Worm (Caenorhabditis elegans) whole organism, midembryonic: ENCODE data around the gene haf-8.

Source experiments
- T22C8.4 ChIP-seq: fragments of 200-800 bp; sonication (Bioruptor generic); IDR thresholded peaks from 2 replicates; pipeline ENCODE4 v1.3.6; 2022; ENCODE audit warnings: missing genetic modification characterization, missing compliant biosample characterization
- cog-1 ChIP-seq: sonication (generic microtip); optimal IDR thresholded peaks from 2 replicates; lab custom pipeline; 2016; ENCODE audit warnings: missing genetic modification characterization, missing compliant biosample characterization
- flt-1 ChIP-seq: fragments of 200-800 bp; sonication (Bioruptor generic); IDR thresholded peaks from 2 replicates; pipeline ENCODE4 v1.3.6; 2022; ENCODE audit warnings: missing genetic modification characterization, missing compliant biosample characterization
- klf-2 ChIP-seq: fragments of 200-800 bp; sonication (Bioruptor generic); conservative IDR thresholded peaks from 2 replicates; pipeline ENCODE4 v1.3.6; 2022; ENCODE audit warnings: missing genetic modification reagents, missing genetic modification characterization, missing compliant biosample characterization
- med-1 ChIP-seq: sonication (generic microtip); optimal IDR thresholded peaks from 2 replicates; lab custom pipeline; 2017; ENCODE audit warnings: missing genetic modification characterization, mild to moderate bottlenecking, missing compliant biosample characterization, antibody characterized with exemption, missing genetic modification reagents; ENCODE audit not compliant: insufficient read depth
- ref-1 ChIP-seq: fragments of 200-800 bp; sonication (Bioruptor generic); conservative IDR thresholded peaks from 2 replicates; pipeline ENCODE4 v1.3.6; 2022; ENCODE audit warnings: missing genetic modification reagents, missing genetic modification characterization, missing compliant biosample characterization
- tab-1 ChIP-seq: fragments of 200-800 bp; sonication (Bioruptor generic); IDR thresholded peaks from 2 replicates; pipeline ENCODE4 v1.3.6; 2022; ENCODE audit warnings: missing genetic modification characterization, missing compliant biosample characterization
- ztf-23 ChIP-seq: fragments of 200-800 bp; sonication (Bioruptor generic); IDR thresholded peaks from 2 replicates; pipeline ENCODE4 v1.3.6; 2022; ENCODE audit warnings: missing genetic modification reagents, missing genetic modification characterization, missing compliant biosample characterization
- ztf-29 ChIP-seq: fragments of 200-800 bp; sonication (Bioruptor generic); IDR thresholded peaks from 2 replicates; pipeline ENCODE4 v1.3.6; 2022; ENCODE audit warnings: missing genetic modification reagents, missing genetic modification characterization, missing compliant biosample characterization

DNA sequence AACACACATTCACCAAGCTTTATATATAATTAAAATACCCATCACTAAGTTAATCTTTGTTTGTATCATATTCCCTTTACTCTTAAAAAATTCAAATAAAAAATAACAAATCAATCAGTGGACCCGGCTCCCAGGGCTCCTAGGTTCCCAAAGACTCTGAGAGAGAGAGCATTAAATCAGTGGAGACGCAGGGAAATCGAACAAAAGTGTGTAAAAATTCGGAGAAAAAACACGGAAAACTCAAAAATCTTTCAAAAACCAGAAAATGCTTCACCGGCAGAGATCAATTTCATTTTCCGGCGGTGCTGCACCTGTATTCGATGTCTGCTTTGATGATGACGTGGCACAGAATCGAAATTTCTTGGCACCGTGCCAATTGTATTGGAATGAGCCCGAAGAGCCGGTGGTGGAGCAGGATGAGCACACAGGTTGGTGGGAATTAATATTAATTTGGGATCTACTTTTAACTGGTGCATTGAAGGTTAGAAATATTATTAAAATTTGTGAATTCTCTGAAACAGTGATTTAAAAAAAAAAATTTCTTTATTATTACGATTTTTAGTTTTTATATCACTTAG is 41.6 kb downstream of the haf-8 start, which contains the start of gene anoh-2:
- TF ChIP-seq ztf-29 (GFP tag; lab: Robert Waterston, UW) (no peak), klf-2 (no peak), flt-1 (GFP tag; lab: Robert Waterston, UW) (no peak), med-1 (GFP tag; lab: Kevin White, UChicago) (no peak), T22C8.4 (GFP tag; lab: Robert Waterston, UW) (no peak), ref-1 (GFP tag; lab: Robert Waterston, UW) (no peak), tab-1 (no peak), cog-1 (no peak), ztf-23 (GFP tag; lab: Robert Waterston, UW) (no peak)
